Fruit fly (Drosophila melanogaster): Measurements from ENCODE around the gene CG5282.

The CG5282 gene

DNA sequence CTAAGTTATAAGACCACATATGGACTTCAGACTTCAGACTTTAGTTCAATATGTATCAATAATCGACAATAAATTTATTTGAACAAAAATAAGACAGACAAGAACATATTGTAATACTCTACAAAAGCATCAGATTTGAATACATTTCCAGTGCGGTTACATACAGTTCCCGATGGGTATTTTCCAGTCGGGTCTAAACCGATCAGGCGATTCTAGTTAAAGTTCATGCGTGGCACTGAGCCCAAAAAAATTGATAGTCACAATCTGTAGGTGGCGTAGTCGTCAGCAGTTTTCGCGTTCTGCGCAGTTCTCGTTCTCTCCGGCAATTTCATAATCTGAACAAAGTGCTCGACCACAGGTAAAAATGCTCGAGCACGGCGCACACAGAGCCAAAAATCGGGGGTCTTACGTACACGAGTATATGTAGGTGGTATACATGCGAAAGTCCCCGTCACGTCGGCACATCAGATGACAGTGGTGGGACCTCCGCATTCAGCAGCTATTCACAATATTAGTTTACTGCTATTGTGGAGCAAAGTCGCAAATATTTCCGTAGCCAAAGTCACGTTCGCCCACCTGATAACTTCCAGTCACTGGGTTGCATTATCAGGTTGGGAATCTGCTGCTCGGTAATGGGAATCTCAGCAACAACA lies 30.5 kb downstream of the CG5282 start (continued):
- TF ChIP-seq CG16863 (GFP tag; optimal IDR thresholded peaks at IDR 0.05) (no peak), CG17829 (tag; optimal IDR thresholded peaks at IDR 0.05) (no peak), CG15514 (GFP tag; optimal IDR thresholded peaks at IDR 0.05) (peak; percentile 38), Ada2b (GFP tag; IDR thresholded peaks at IDR 0.05) (peak; percentile 31; the same call in 1 of the 2 replicates), CG14860 (GFP tag; IDR thresholded peaks at IDR 0.05; ENCODE audit: partially characterized antibody) (no peak), CG3163 (GFP tag; optimal IDR thresholded peaks at IDR 0.05) (peak; percentile 17), Awh (GFP tag; IDR thresholded peaks at IDR 0.05) (no peak), Spps (tag; optimal IDR thresholded peaks at IDR 0.05) (no peak), ewg (GFP tag; optimal IDR thresholded peaks at IDR 0.05) (no peak), disco-r (GFP tag; optimal IDR thresholded peaks at IDR 0.05) (no peak), Dfd (GFP tag; optimal IDR thresholded peaks at IDR 0.05) (no peak), lov (optimal IDR thresholded peaks at IDR 0.05) (no peak), lov (GFP tag; IDR thresholded peaks at IDR 0.05) (no peak), hbn (GFP tag; IDR thresholded peaks at IDR 0.05; ENCODE audit: partially characterized antibody) (no peak), Hr78 (GFP tag; optimal IDR thresholded peaks at IDR 0.05) (no peak), bigmax (GFP tag; optimal IDR thresholded peaks at IDR 0.05) (no peak), NC2β (GFP tag; optimal IDR thresholded peaks at IDR 0.05) (no peak), H2.0 (GFP tag; IDR thresholded peaks at IDR 0.05) (no peak), da (GFP tag; optimal IDR thresholded peaks at IDR 0.05) (no peak), CG10321 (GFP tag; IDR thresholded peaks at IDR 0.05) (no peak), NK7.1 (GFP tag; optimal IDR thresholded peaks at IDR 0.05) (no peak), fd102C (GFP tag; optimal IDR thresholded peaks at IDR 0.05) (no peak), BEAF-32 (GFP tag; optimal IDR thresholded peaks at IDR 0.05) (no peak), mam (GFP tag; optimal IDR thresholded peaks at IDR 0.05) (peak; percentile 58), Dip2 (GFP tag; IDR thresholded peaks at IDR 0.05) (no peak), CG12104 (GFP tag; optimal IDR thresholded peaks at IDR 0.05) (no peak), inv (GFP tag; IDR thresholded peaks at IDR 0.05; ENCODE audit: partially characterized antibody) (no peak), CG17568 (GFP tag; optimal IDR thresholded peaks at IDR 0.05) (no peak), C15 (GFP tag; IDR thresholded peaks at IDR 0.05) (no peak), CG8924 (tag; optimal IDR thresholded peaks at IDR 0.05) (peak; percentile 52), CG2116 (GFP tag; optimal IDR thresholded peaks at IDR 0.05) (no peak), grau (tag; optimal IDR thresholded peaks at IDR 0.05) (peak; percentile 64), exex (tag; optimal IDR thresholded peaks at IDR 0.05) (peak; percentile 71), Elba2 (GFP tag; optimal IDR thresholded peaks at IDR 0.05) (no peak), CG9727 (GFP tag; optimal IDR thresholded peaks at IDR 0.05) (peak; percentile 57), fu2 (GFP tag; optimal IDR thresholded peaks at IDR 0.05) (peak; percentile 19), Oli (tag; optimal IDR thresholded peaks at IDR 0.05) (peak; percentile 48), pros (GFP tag; optimal IDR thresholded peaks at IDR 0.05) (no peak), crp (GFP tag; optimal IDR thresholded peaks at IDR 0.05) (no peak), peb (GFP tag; IDR thresholded peaks at IDR 0.05) (no peak), Nf-YC (tag; optimal IDR thresholded peaks at IDR 0.05) (peak; percentile 33), ERR (GFP tag; optimal IDR thresholded peaks at IDR 0.05) (no peak), tx (GFP tag; optimal IDR thresholded peaks at IDR 0.05) (no peak), CG3847 (GFP tag; IDR thresholded peaks at IDR 0.05) (no peak), CG8765 (GFP tag; IDR thresholded peaks at IDR 0.05) (peak; percentile 44; the same call in 1 of the 2 replicates), lmd (GFP tag; IDR thresholded peaks at IDR 0.05) (no peak; the same call in 1 of the 2 replicates), CG4282 (GFP tag; optimal IDR thresholded peaks at IDR 0.05) (no peak), Asciz (GFP tag; optimal IDR thresholded peaks at IDR 0.05) (no peak), CG6654 (GFP tag; optimal IDR thresholded peaks at IDR 0.05) (no peak), tio (GFP tag; optimal IDR thresholded peaks at IDR 0.05) (peak; percentile 24)

All from whole organism, embryonic.